Worm (Caenorhabditis elegans) whole organism, L2 larva: ENCODE data around the gene F14D7.9.

Source experiments
- C34F6.9 ChIP-seq: fragments of 150-350 bp; optimal IDR thresholded peaks from 2 replicates; lab custom pipeline; 2014; ENCODE audit warnings: missing biosample characterization, missing genetic modification characterization
- F13H6.1 ChIP-seq: sonication (generic microtip); optimal IDR thresholded peaks from 2 replicates; lab custom pipeline; 2016; ENCODE audit warnings: missing genetic modification characterization, missing compliant biosample characterization
- R02D3.7 ChIP-seq: fragments of 150-350 bp; optimal IDR thresholded peaks from 2 replicates; lab custom pipeline; 2014; ENCODE audit warnings: missing biosample characterization, missing genetic modification characterization
- Y55F3AM.14 ChIP-seq: fragments of 200-800 bp; sonication (Bioruptor generic); optimal IDR thresholded peaks from 2 replicates; lab custom pipeline; 2018; ENCODE audit warnings: mild to moderate bottlenecking, missing genetic modification characterization, missing compliant biosample characterization
- alr-1 ChIP-seq: fragments of 150-350 bp; optimal IDR thresholded peaks from 2 replicates; lab custom pipeline; 2014; ENCODE audit warnings: missing biosample characterization, missing genetic modification characterization
- aly-2 ChIP-seq: fragments of 150-350 bp; optimal IDR thresholded peaks from 2 replicates; lab custom pipeline; 2014; ENCODE audit warnings: missing biosample characterization, missing genetic modification characterization
- ama-1 ChIP-seq: fragments of 150-350 bp; optimal IDR thresholded peaks from 2 replicates; lab custom pipeline; 2018; ENCODE audit warnings: inconsistent platforms
- blmp-1 ChIP-seq: sonication (generic microtip); optimal IDR thresholded peaks from 2 replicates; lab custom pipeline; 2017; ENCODE audit warnings: missing genetic modification characterization, mild to moderate bottlenecking, missing compliant biosample characterization, antibody characterized with exemption, moderate library complexity; ENCODE audit not compliant: insufficient read depth
- ceh-16 ChIP-seq: fragments of 150-350 bp; optimal IDR thresholded peaks from 2 replicates; lab custom pipeline; 2014; ENCODE audit warnings: missing biosample characterization, missing genetic modification characterization
- ceh-82 ChIP-seq: fragments of 150-350 bp; optimal IDR thresholded peaks from 2 replicates; lab custom pipeline; 2014; ENCODE audit warnings: missing biosample characterization, missing genetic modification characterization
- crh-2 ChIP-seq: sonication (generic microtip); optimal IDR thresholded peaks from 2 replicates; lab custom pipeline; 2017; ENCODE audit warnings: missing biosample characterization, missing genetic modification characterization
- dmd-4 ChIP-seq: sonication (generic microtip); optimal IDR thresholded peaks from 2 replicates; lab custom pipeline; 2017; ENCODE audit warnings: missing biosample characterization, missing genetic modification characterization
- elt-3 ChIP-seq: sonication (generic microtip); optimal IDR thresholded peaks from 2 replicates; lab custom pipeline; 2017; ENCODE audit warnings: missing biosample characterization, missing genetic modification characterization
- fos-1 ChIP-seq: fragments of 150-350 bp; optimal IDR thresholded peaks from 2 replicates; lab custom pipeline; 2014; ENCODE audit warnings: missing biosample characterization, missing genetic modification characterization
- gmeb-1 ChIP-seq: fragments of 150-350 bp; optimal IDR thresholded peaks from 2 replicates; lab custom pipeline; 2014; ENCODE audit warnings: missing biosample characterization, missing genetic modification characterization
- lin-11 ChIP-seq: fragments of 150-350 bp; sonication (generic microtip); optimal IDR thresholded peaks from 2 replicates; lab custom pipeline; 2014; ENCODE audit warnings: missing biosample characterization, missing genetic modification characterization, inconsistent platforms, mixed read lengths
- lin-13 ChIP-seq: fragments of 150-350 bp; optimal IDR thresholded peaks from 2 replicates; lab custom pipeline; 2014; ENCODE audit warnings: missing biosample characterization, missing genetic modification reagents, missing genetic modification characterization
- mab-5 ChIP-seq: fragments of 150-350 bp; optimal IDR thresholded peaks from 2 replicates; lab custom pipeline; 2014; ENCODE audit warnings: missing biosample characterization, missing genetic modification characterization
- mdl-1 ChIP-seq, 2 experiments: fragments of 150-350 bp in 1 of 2; sonication (generic microtip) in 1 of 2; optimal IDR thresholded peaks; 2 replicates each; lab custom pipeline; 2017; ENCODE audit warnings: missing biosample characterization in 2 of 2, missing genetic modification characterization in 2 of 2
- nhr-10 ChIP-seq: sonication (generic microtip); optimal IDR thresholded peaks from 2 replicates; lab custom pipeline; 2017; ENCODE audit warnings: missing biosample characterization, missing genetic modification characterization
- nhr-11 ChIP-seq: fragments of 150-350 bp; optimal IDR thresholded peaks from 2 replicates; lab custom pipeline; 2014; ENCODE audit warnings: missing biosample characterization, missing genetic modification characterization
- nhr-12 ChIP-seq: fragments of 150-350 bp; optimal IDR thresholded peaks from 2 replicates; lab custom pipeline; 2014; ENCODE audit warnings: missing biosample characterization, missing genetic modification characterization
- nhr-129 ChIP-seq: fragments of 150-350 bp; optimal IDR thresholded peaks from 2 replicates; lab custom pipeline; 2014; ENCODE audit warnings: missing biosample characterization, missing genetic modification characterization
- nhr-21 ChIP-seq: fragments of 150-350 bp; optimal IDR thresholded peaks from 2 replicates; lab custom pipeline; 2014; ENCODE audit warnings: missing biosample characterization, missing genetic modification characterization
- nhr-23 ChIP-seq: fragments of 150-350 bp; optimal IDR thresholded peaks from 2 replicates; lab custom pipeline; 2014; ENCODE audit warnings: missing biosample characterization, missing genetic modification reagents, missing genetic modification characterization
- nhr-237 ChIP-seq: fragments of 150-350 bp; optimal IDR thresholded peaks from 2 replicates; lab custom pipeline; 2014; ENCODE audit warnings: missing biosample characterization, missing genetic modification characterization
- nhr-25 ChIP-seq: fragments of 150-350 bp; sonication (generic microtip); optimal IDR thresholded peaks from 3 replicates; lab custom pipeline; 2014; ENCODE audit warnings: missing biosample characterization, missing genetic modification characterization
- nhr-6 ChIP-seq: fragments of 150-350 bp; optimal IDR thresholded peaks from 2 replicates; lab custom pipeline; 2014; ENCODE audit warnings: missing biosample characterization, missing genetic modification characterization
- nhr-77 ChIP-seq: fragments of 150-350 bp; optimal IDR thresholded peaks from 2 replicates; lab custom pipeline; 2014; ENCODE audit warnings: missing biosample characterization, missing genetic modification characterization
- peb-1 ChIP-seq: fragments of 150-350 bp; optimal IDR thresholded peaks from 2 replicates; lab custom pipeline; 2014; ENCODE audit warnings: missing biosample characterization, missing genetic modification characterization
- sem-4 ChIP-seq: fragments of 150-350 bp; optimal IDR thresholded peaks from 2 replicates; lab custom pipeline; 2014; ENCODE audit warnings: missing biosample characterization, missing genetic modification reagents, missing genetic modification characterization
- skn-1 ChIP-seq: sonication (generic microtip); optimal IDR thresholded peaks from 2 replicates; lab custom pipeline; 2017; ENCODE audit warnings: missing biosample characterization, missing genetic modification characterization
- sma-3 ChIP-seq: sonication (generic microtip); optimal IDR thresholded peaks from 2 replicates; lab custom pipeline; 2016; ENCODE audit warnings: missing genetic modification reagents, missing genetic modification characterization, missing compliant biosample characterization
- unc-39 ChIP-seq: fragments of 150-350 bp; optimal IDR thresholded peaks from 2 replicates; lab custom pipeline; 2014; ENCODE audit warnings: missing biosample characterization, missing genetic modification characterization
- unc-55 ChIP-seq: fragments of 150-350 bp; sonication (generic microtip); optimal IDR thresholded peaks from 3 replicates; lab custom pipeline; 2014; ENCODE audit warnings: missing biosample characterization, missing genetic modification reagents, missing genetic modification characterization
- ztf-1 ChIP-seq: fragments of 200-800 bp; sonication (Bioruptor generic); conservative IDR thresholded peaks from 2 replicates; pipeline ENCODE4 v1.3.6; 2022; ENCODE audit warnings: missing genetic modification characterization, missing compliant biosample characterization
- ztf-11 ChIP-seq: sonication (generic microtip); optimal IDR thresholded peaks from 2 replicates; lab custom pipeline; 2017; ENCODE audit warnings: missing biosample characterization, missing genetic modification characterization
- ztf-4 ChIP-seq: fragments of 150-350 bp; optimal IDR thresholded peaks from 2 replicates; lab custom pipeline; 2014; ENCODE audit warnings: missing biosample characterization, missing genetic modification characterization

Gene F14D7.9

ce11 chrV:14282222-14282709 is 12.2 kb upstream of the F14D7.9 start, which contains the start of the genes srt-74 and F40G12.9:
srt-74 (minus strand) TSS chrV:14282322.
F40G12.9 (plus strand) TSS chrV:14282659.
- TF ChIP-seq unc-55 (GFP tag; lab: Kevin White, UChicago) (no peak), nhr-10 (tag; lab: Kevin White, UChicago) (no peak), nhr-129 (no peak), elt-3 (tag; lab: Kevin White, UChicago) (no peak), nhr-6 (tag; lab: Kevin White, UChicago) (no peak), nhr-23 (tag; lab: Kevin White, UChicago) (no peak), sma-3 (GFP tag; lab: Kevin White, UChicago) (no peak), alr-1 (no peak), Y55F3AM.14 (GFP tag; lab: Kevin White, UChicago) (no peak), mdl-1 (tag; optimal IDR thresholded peaks at IDR 0.05; lab: Kevin White, UChicago) (no peak), ztf-11 (no peak), ama-1 (lab: Kevin White, UChicago) (no peak), mab-5 (no peak), nhr-77 (tag; lab: Kevin White, UChicago) (no peak), aly-2 (tag; lab: Kevin White, UChicago) (no peak)

- no peak for TF ChIP-seq peb-1 (tag; lab: Kevin White, UChicago)
- no peak for TF ChIP-seq C34F6.9
- TF ChIP-seq nhr-237 (tag; lab: Kevin White, UChicago), result no peak
- TF ChIP-seq ztf-11, result no peak
- TF ChIP-seq nhr-11 (tag; lab: Kevin White, UChicago), result no peak
- TF ChIP-seq skn-1 (tag; lab: Kevin White, UChicago), result no peak
- TF ChIP-seq dmd-4 (tag; lab: Kevin White, UChicago), result no peak
- no peak for TF ChIP-seq nhr-21 (tag; lab: Kevin White, UChicago)
- TF ChIP-seq elt-3 (tag; lab: Kevin White, UChicago), result no peak
- TF ChIP-seq nhr-23 (tag; lab: Kevin White, UChicago), result no peak
- no peak for TF ChIP-seq nhr-25 (tag; lab: Kevin White, UChicago)
- no peak for TF ChIP-seq blmp-1
Measured at ce11 chrV:14283241-14283640, 11.3 kb upstream of the F14D7.9 start, which contains the start of gene F40G12.10. F40G12.10 (plus strand) TSS chrV:14283541.

ce11 chrV:14285803-14286202 is 8.7 kb upstream of the F14D7.9 start, which contains the start of gene F40G12.11:
F40G12.11 (plus strand) TSS chrV:14286171.
- TF ChIP-seq sem-4 (no peak), mdl-1 (tag; optimal IDR thresholded peaks at IDR 0.05; lab: Kevin White, UChicago) (no peak), nhr-12 (no peak), ceh-82 (tag; lab: Kevin White, UChicago) (no peak), ztf-4 (tag; lab: Kevin White, UChicago) (no peak), fos-1 (tag; lab: Kevin White, UChicago) (no peak), mab-5 (no peak), alr-1 (no peak), ama-1 (lab: Kevin White, UChicago) (no peak), nhr-21 (tag; lab: Kevin White, UChicago) (no peak), nhr-10 (tag; lab: Kevin White, UChicago) (no peak), lin-11 (no peak), lin-13 (no peak)

ce11 chrV:14289363-14289762 is 5.1 kb upstream of the F14D7.9 start, which contains the start of gene F14D7.1:
F14D7.1 (minus strand) TSS chrV:14289463.
- TF ChIP-seq alr-1 (no peak), peb-1 (tag; lab: Kevin White, UChicago) (no peak), ztf-11 (no peak), gmeb-1 (tag; lab: Kevin White, UChicago) (no peak), nhr-6 (tag; lab: Kevin White, UChicago) (no peak), unc-39 (tag; lab: Kevin White, UChicago) (no peak), nhr-25 (tag; lab: Kevin White, UChicago) (no peak), crh-2 (tag; lab: Kevin White, UChicago) (no peak), ztf-1 (GFP tag; lab: Robert Waterston, UW) (no peak), aly-2 (tag; lab: Kevin White, UChicago) (no peak), F13H6.1 (tag; lab: Kevin White, UChicago) (no peak), elt-3 (tag; lab: Kevin White, UChicago) (no peak), R02D3.7 (tag; lab: Kevin White, UChicago) (no peak), ceh-16 (no peak), nhr-237 (tag; lab: Kevin White, UChicago) (no peak)
